Fruit fly (Drosophila melanogaster) whole organism, embryonic: ENCODE results near the gene Gbeta76C.
A peak's percentile ranks its signal among the peaks of the same experiment; 100 is the strongest.

Source experiments
- ATbp ChIP-seq: fragments of 200-800 bp; sonication (Bioruptor generic); optimal IDR thresholded peaks from 2 replicates; lab custom pipeline; 2017; ENCODE audit warnings: missing biosample characterization, mild to moderate bottlenecking, missing genetic modification characterization, missing genetic modification reagents
- C15 ChIP-seq: fragments of 200-800 bp; sonication (Bioruptor generic); IDR thresholded peaks from 3 replicates; pipeline ENCODE4 v1.3.6; 2022; ENCODE audit warnings: missing biosample characterization, missing genetic modification characterization
- CG10321 ChIP-seq: fragments of 200-800 bp; sonication (Bioruptor generic); IDR thresholded peaks from 2 replicates; pipeline ENCODE4 v1.3.6; 2022; ENCODE audit warnings: missing biosample characterization, missing genetic modification characterization
- CG10366 ChIP-seq: fragments of 200-800 bp; sonication (Bioruptor generic); IDR thresholded peaks from 2 replicates; pipeline ENCODE4 v1.3.6; 2022; ENCODE audit warnings: missing biosample characterization, missing genetic modification characterization
- CG11093 ChIP-seq: fragments of 200-800 bp; sonication (Bioruptor generic); IDR thresholded peaks from 3 replicates; pipeline ENCODE4 v1.3.6; 2022; ENCODE audit warnings: missing biosample characterization, missing genetic modification characterization
- CG14710 ChIP-seq: fragments of 200-800 bp; sonication (Bioruptor generic); optimal IDR thresholded peaks from 3 replicates; lab custom pipeline; 2019; ENCODE audit warnings: missing biosample characterization, mild to moderate bottlenecking, missing genetic modification characterization, moderate library complexity
- CG15479 ChIP-seq: fragments of 200-800 bp; sonication (Bioruptor generic); optimal IDR thresholded peaks from 3 replicates; lab custom pipeline; 2019; ENCODE audit warnings: missing biosample characterization, mild to moderate bottlenecking, missing genetic modification characterization, moderate library complexity
- CG15601 ChIP-seq: fragments of 200-800 bp; sonication (Bioruptor generic); optimal IDR thresholded peaks from 3 replicates; lab custom pipeline; 2019; ENCODE audit warnings: missing biosample characterization, mild to moderate bottlenecking, missing genetic modification characterization, moderate library complexity
- CG17328 ChIP-seq: fragments of 200-800 bp; sonication (Bioruptor generic); IDR thresholded peaks from 2 replicates; pipeline ENCODE4 v1.3.6; 2022; ENCODE audit warnings: missing biosample characterization, missing genetic modification characterization
- CG18262 ChIP-seq: fragments of 200-800 bp; optimal IDR thresholded peaks from 3 replicates; lab custom pipeline; 2019; ENCODE audit warnings: missing biosample characterization, mild to moderate bottlenecking, missing genetic modification characterization, moderate library complexity
- CG2129 ChIP-seq: fragments of 200-800 bp; sonication (Bioruptor generic); IDR thresholded peaks from 2 replicates; pipeline ENCODE4 v1.3.6; 2022; ENCODE audit warnings: missing biosample characterization, missing genetic modification characterization; ENCODE audit not compliant: partially characterized antibody
- CG2678 ChIP-seq: fragments of 200-800 bp; sonication (Bioruptor generic); optimal IDR thresholded peaks from 3 replicates; lab custom pipeline; 2019; ENCODE audit warnings: missing biosample characterization, mild to moderate bottlenecking, missing genetic modification characterization, moderate library complexity
- CG2875 ChIP-seq: fragments of 200-800 bp; sonication (Bioruptor generic); optimal IDR thresholded peaks from 2 replicates; lab custom pipeline; 2017; ENCODE audit warnings: missing biosample characterization, mild to moderate bottlenecking, missing genetic modification characterization, missing genetic modification reagents
- CG31224 ChIP-seq: fragments of 200-800 bp; sonication (Bioruptor generic); IDR thresholded peaks from 2 replicates; pipeline ENCODE4 v1.3.6; 2022; ENCODE audit warnings: missing biosample characterization, missing genetic modification characterization
- CG3163 ChIP-seq: fragments of 200-800 bp; sonication (Bioruptor generic); optimal IDR thresholded peaks from 3 replicates; lab custom pipeline; 2016; ENCODE audit warnings: missing biosample characterization, missing genetic modification characterization
- CG32767 ChIP-seq: fragments of 200-800 bp; sonication (Bioruptor generic); IDR thresholded peaks from 2 replicates; pipeline ENCODE4 v1.3.6; 2022; ENCODE audit warnings: missing biosample characterization, missing genetic modification characterization
- CG34422 ChIP-seq: fragments of 200-800 bp; sonication (Bioruptor generic); IDR thresholded peaks from 3 replicates; pipeline ENCODE4 v1.3.6; 2022; ENCODE audit warnings: missing biosample characterization, missing genetic modification characterization
- CG7556 ChIP-seq: fragments of 200-800 bp; sonication (Bioruptor generic); optimal IDR thresholded peaks from 2 replicates; lab custom pipeline; 2017; ENCODE audit warnings: missing biosample characterization, mild to moderate bottlenecking, missing genetic modification characterization
- CG7786 ChIP-seq: fragments of 200-800 bp; sonication (Bioruptor generic); optimal IDR thresholded peaks from 2 replicates; lab custom pipeline; 2016; ENCODE audit warnings: missing biosample characterization, missing genetic modification characterization
- CG8388 ChIP-seq: fragments of 200-800 bp; sonication (Bioruptor generic); optimal IDR thresholded peaks from 2 replicates; lab custom pipeline; 2019; ENCODE audit warnings: missing biosample characterization, mild to moderate bottlenecking, missing genetic modification characterization, moderate library complexity
- CG9609 ChIP-seq: fragments of 200-800 bp; sonication (Bioruptor generic); optimal IDR thresholded peaks from 3 replicates; lab custom pipeline; 2016; ENCODE audit warnings: missing biosample characterization, missing genetic modification characterization
- D19B ChIP-seq: fragments of 200-800 bp; sonication (Bioruptor generic); optimal IDR thresholded peaks from 2 replicates; lab custom pipeline; 2017; ENCODE audit warnings: missing biosample characterization, mild to moderate bottlenecking, missing genetic modification characterization
- Ets65A ChIP-seq: fragments of 200-800 bp; sonication (Bioruptor generic); peaks from one replicate; lab custom pipeline; 2016; ENCODE audit warnings: missing biosample characterization, missing genetic modification characterization
- GATAe ChIP-seq: fragments of 200-800 bp; sonication (Bioruptor generic); conservative IDR thresholded peaks from 2 replicates; pipeline ENCODE4 v1.3.6; 2022; ENCODE audit warnings: missing biosample characterization, missing genetic modification characterization
- H15 ChIP-seq: fragments of 200-800 bp; sonication (Bioruptor generic); IDR thresholded peaks from 3 replicates; pipeline ENCODE4 v1.3.6; 2022; ENCODE audit warnings: missing biosample characterization, missing genetic modification characterization
- HmgD ChIP-seq: fragments of 200-800 bp; sonication (Bioruptor generic); optimal IDR thresholded peaks from 3 replicates; lab custom pipeline; 2016; ENCODE audit warnings: missing biosample characterization, missing genetic modification characterization
- Hr51 ChIP-seq, 2 experiments: fragments of 200-800 bp; sonication (Bioruptor generic); optimal IDR thresholded peaks; 2 replicates in 1 of 2; 3 replicates in 1 of 2; lab custom pipeline; 2016 to 2018; ENCODE audit warnings: missing biosample characterization in 2 of 2, missing genetic modification characterization in 2 of 2, mild to moderate bottlenecking in 1 of 2, moderate library complexity in 1 of 2
- Hsf ChIP-seq: fragments of 200-800 bp; sonication (Bioruptor generic); optimal IDR thresholded peaks from 3 replicates; lab custom pipeline; 2016; ENCODE audit warnings: missing biosample characterization, missing genetic modification characterization
- Nf-YB ChIP-seq: fragments of 200-800 bp; sonication (Bioruptor generic); optimal IDR thresholded peaks from 3 replicates; lab custom pipeline; 2019; ENCODE audit warnings: missing biosample characterization, mild to moderate bottlenecking, missing genetic modification characterization, moderate library complexity
- Nf-YC ChIP-seq: fragments of 200-800 bp; optimal IDR thresholded peaks from 3 replicates; lab custom pipeline; 2019; ENCODE audit warnings: missing biosample characterization, mild to moderate bottlenecking, missing genetic modification characterization, moderate library complexity
- Oli ChIP-seq: fragments of 200-800 bp; sonication (Bioruptor generic); optimal IDR thresholded peaks from 2 replicates; lab custom pipeline; 2018; ENCODE audit warnings: missing biosample characterization, mild to moderate bottlenecking, missing genetic modification characterization, moderate library complexity
- Optix ChIP-seq: fragments of 200-800 bp; sonication (Bioruptor generic); IDR thresholded peaks from 3 replicates; pipeline ENCODE4 v1.3.6; 2022; ENCODE audit warnings: missing biosample characterization, missing genetic modification characterization
- Ptx1 ChIP-seq: fragments of 200-800 bp; sonication (Bioruptor generic); IDR thresholded peaks from 2 replicates; pipeline ENCODE4 v1.3.6; 2022; ENCODE audit warnings: missing biosample characterization, missing genetic modification characterization
- dan ChIP-seq: fragments of 200-800 bp; sonication (Bioruptor generic); IDR thresholded peaks from 2 replicates; pipeline ENCODE4 v1.3.6; 2022; ENCODE audit warnings: missing biosample characterization, missing genetic modification characterization
- dysf ChIP-seq: fragments of 200-800 bp; sonication (Bioruptor generic); IDR thresholded peaks from 3 replicates; pipeline ENCODE4 v1.3.6; 2022; ENCODE audit warnings: missing biosample characterization, missing genetic modification characterization
- esg ChIP-seq: fragments of 200-800 bp; sonication (Bioruptor generic); conservative IDR thresholded peaks from 2 replicates; pipeline ENCODE4 v1.3.6; 2022; ENCODE audit warnings: missing biosample characterization, missing genetic modification characterization
- gem ChIP-seq: fragments of 200-800 bp; sonication (Bioruptor generic); optimal IDR thresholded peaks from 2 replicates; lab custom pipeline; 2019; ENCODE audit warnings: missing biosample characterization, mild to moderate bottlenecking, missing genetic modification characterization, moderate library complexity
- lola ChIP-seq, 3 experiments: fragments of >200 bp in 2 of 3; fragments of 200-800 bp in 1 of 3; sonication (Bioruptor generic) in 1 of 3; optimal IDR thresholded peaks; 2 replicates each; lab custom pipeline; 2017 to 2019; ENCODE audit warnings: missing biosample characterization in 3 of 3, missing genetic modification characterization in 3 of 3, mild to moderate bottlenecking in 1 of 3, moderate library complexity in 1 of 3
- pb ChIP-seq: fragments of 200-800 bp; sonication (Bioruptor generic); optimal IDR thresholded peaks from 3 replicates; lab custom pipeline; 2016; ENCODE audit warnings: missing biosample characterization, missing genetic modification characterization
- prd ChIP-seq, 3 experiments: fragments of >200 bp in 2 of 3; fragments of 200-800 bp in 1 of 3; sonication (Bioruptor generic) in 1 of 3; optimal IDR thresholded peaks in 2 of 3; IDR thresholded peaks in 1 of 3; 2 replicates in 2 of 3; 3 replicates in 1 of 3; pipeline versions ENCODE4 v1.3.6 to Lab custom; 2017 to 2022; ENCODE audit warnings: missing biosample characterization in 1 of 3, missing genetic modification characterization in 1 of 3
- pzg ChIP-seq: fragments of 200-800 bp; sonication (Bioruptor generic); optimal IDR thresholded peaks from 3 replicates; lab custom pipeline; 2018; ENCODE audit warnings: missing biosample characterization, mild to moderate bottlenecking, missing genetic modification characterization, moderate library complexity
- sc ChIP-seq, 3 experiments: fragments of >200 bp in 2 of 3; fragments of 200-800 bp in 1 of 3; sonication (Bioruptor generic) in 1 of 3; optimal IDR thresholded peaks; 2 replicates in 2 of 3; 3 replicates in 1 of 3; lab custom pipeline; 2017; ENCODE audit warnings: mild to moderate bottlenecking in 1 of 3, missing biosample characterization in 1 of 3, missing genetic modification characterization in 1 of 3, missing genetic modification reagents in 1 of 3
- schlank ChIP-seq: fragments of 200-800 bp; sonication (Bioruptor generic); optimal IDR thresholded peaks from 2 replicates; lab custom pipeline; 2018; ENCODE audit warnings: missing biosample characterization, mild to moderate bottlenecking, missing genetic modification characterization
- stc ChIP-seq: fragments of 200-800 bp; sonication (Bioruptor generic); IDR thresholded peaks from 2 replicates; pipeline ENCODE4 v1.3.6; 2022; ENCODE audit warnings: missing biosample characterization, missing genetic modification characterization
- ttk ChIP-seq: fragments of 200-800 bp; sonication (Bioruptor generic); IDR thresholded peaks from 2 replicates; pipeline ENCODE4 v2.1.2; 2022; ENCODE audit warnings: missing biosample characterization, missing genetic modification characterization
- vnd ChIP-seq: fragments of 200-800 bp; sonication (Bioruptor generic); IDR thresholded peaks from 3 replicates; pipeline ENCODE4 v1.3.6; 2022; ENCODE audit warnings: missing biosample characterization, missing genetic modification characterization; ENCODE audit not compliant: partially characterized antibody
- vvl ChIP-seq: fragments of 200-800 bp; sonication (Bioruptor generic); IDR thresholded peaks from 2 replicates; pipeline ENCODE4 v1.3.6; 2022; ENCODE audit warnings: missing biosample characterization, missing genetic modification characterization
- zfh1 ChIP-seq: fragments of 200-800 bp; sonication (Bioruptor generic); IDR thresholded peaks from 3 replicates; pipeline ENCODE4 v1.3.6; 2022; ENCODE audit warnings: missing biosample characterization, missing genetic modification characterization

The Gbeta76C gene

dm6 chr3L:19665059-19665626 lies 22.3 kb upstream of the Gbeta76C start (continued):
- TF ChIP-seq Hsf (GFP tag; lab: Kevin White, UChicago) (no peak), CG3163 (GFP tag; lab: Kevin White, UChicago) (no peak), dysf (GFP tag; lab: Robert Waterston, UW) (0 out of 3 replicates have a peak, but pooled peaks have one; percentile 9), CG15479 (GFP tag; lab: Kevin White, UChicago) (no peak), Ptx1 (peak; percentile 36; the same call in 1 of the 2 replicates), Optix (GFP tag; lab: Robert Waterston, UW) (no peak), CG2129 (no peak), CG10321 (GFP tag; lab: Robert Waterston, UW) (peak; percentile 54; the same call in 1 of the 2 replicates), CG7786 (GFP tag; lab: Kevin White, UChicago) (no peak), Nf-YC (tag; lab: Kevin White, UChicago) (peak; percentile 85), zfh1 (GFP tag; lab: Robert Waterston, UW) (0 out of 3 replicates have a peak, but pooled peaks have one; percentile 4), gem (peak; percentile 19), CG32767 (GFP tag; lab: Robert Waterston, UW) (no peak), CG31224 (no peak), pb (GFP tag; lab: Kevin White, UChicago) (no peak), Nf-YB (peak; percentile 85), pzg (GFP tag; lab: Kevin White, UChicago) (no peak), HmgD (GFP tag; lab: Kevin White, UChicago) (no peak), Ets65A (GFP tag; lab: Kevin White, UChicago) (peak; percentile 11), prd (optimal IDR thresholded peaks at IDR 0.05; lab: Kevin White, UChicago) (no peak), prd (GFP tag; IDR thresholded peaks at IDR 0.05; lab: Robert Waterston, UW) (0 out of 3 replicates have a peak, but pooled peaks have one; percentile 13), CG17328 (GFP tag; lab: Robert Waterston, UW) (0 out of 2 replicates have a peak, but pooled peaks have one; percentile 5)

dm6 chr3L:19670492-19670891 lies 16.9 kb upstream of the Gbeta76C start:
- no peak for TF ChIP-seq stc (GFP tag; lab: Robert Waterston, UW)
- TF ChIP-seq dan (GFP tag; lab: Robert Waterston, UW), result 0 out of 2 replicates have a peak, but pooled peaks have one; percentile 9
- TF ChIP-seq prd (optimal IDR thresholded peaks at IDR 0.05; lab: Kevin White, UChicago), result no peak
- peak; percentile 61 for TF ChIP-seq prd (GFP tag; IDR thresholded peaks at IDR 0.05; lab: Robert Waterston, UW)
- TF ChIP-seq CG10366 (GFP tag; lab: Robert Waterston, UW), result peak; percentile 45
- no peak for TF ChIP-seq D19B (GFP tag; lab: Kevin White, UChicago)
- peak; percentile 59 for TF ChIP-seq CG18262 (tag; lab: Kevin White, UChicago)
- TF ChIP-seq CG15601 (tag; lab: Kevin White, UChicago), result peak; percentile 35
- TF ChIP-seq CG7556, result peak; percentile 18
- TF ChIP-seq CG2875 (GFP tag; lab: Kevin White, UChicago), result peak; percentile 41
- no peak for TF ChIP-seq CG9609 (GFP tag; lab: Kevin White, UChicago)
- peak; percentile 51 for TF ChIP-seq CG8388 (GFP tag; lab: Kevin White, UChicago)
- no peak for TF ChIP-seq vnd
- peak in 1 of 3 experiments; percentile 39 for TF ChIP-seq lola (GFP tag; optimal IDR thresholded peaks at IDR 0.05; lab: Kevin White, UChicago)
- no peak for TF ChIP-seq sc (optimal IDR thresholded peaks at IDR 0.05; lab: Kevin White, UChicago)
- peak; percentile 34 for TF ChIP-seq sc (GFP tag; optimal IDR thresholded peaks at IDR 0.05; lab: Kevin White, UChicago)
- TF ChIP-seq Hr51 (GFP tag; optimal IDR thresholded peaks at IDR 0.05; lab: Kevin White, UChicago), result peak in 1 of 2 experiments; percentile 38
- TF ChIP-seq CG11093 (GFP tag; lab: Robert Waterston, UW), result 0 out of 3 replicates have a peak, but pooled peaks have one; percentile 39
- TF ChIP-seq CG2678 (tag; lab: Kevin White, UChicago), result peak; percentile 19
- peak; percentile 38 for TF ChIP-seq CG14710 (tag; lab: Kevin White, UChicago)
- no peak for TF ChIP-seq GATAe
- 0 out of 3 replicates have a peak, but pooled peaks have one; percentile 21 for TF ChIP-seq H15
- TF ChIP-seq esg (GFP tag; lab: Robert Waterston, UW), result peak; percentile 27; the same call in 1 of the 2 replicates
- no peak for TF ChIP-seq ttk
- no peak; the same call in 2 of the 3 replicates for TF ChIP-seq CG34422 (GFP tag; lab: Robert Waterston, UW)
- no peak for TF ChIP-seq C15
- peak; percentile 42 for TF ChIP-seq vvl
- peak; percentile 53 for TF ChIP-seq ATbp (GFP tag; lab: Kevin White, UChicago)
- TF ChIP-seq Oli (tag; lab: Kevin White, UChicago), result peak; percentile 51
- no peak for TF ChIP-seq schlank
